Fruit fly (Drosophila melanogaster) whole organism, wandering third instar larva: ENCODE data around the gene Mettl4.

Source experiments
- Abd-B ChIP-seq: fragments of >200 bp; optimal IDR thresholded peaks from 2 replicates; lab custom pipeline; 2017; ENCODE audit warnings: missing biosample characterization, missing genetic modification characterization
- CG32264 ChIP-seq: fragments of 200-800 bp; sonication (Bioruptor generic); optimal IDR thresholded peaks from 2 replicates; lab custom pipeline; 2016; ENCODE audit warnings: missing biosample characterization, missing genetic modification characterization
- Hnf4 ChIP-seq: fragments of 200-800 bp; sonication (Bioruptor generic); optimal IDR thresholded peaks from 2 replicates; lab custom pipeline; 2016; ENCODE audit warnings: missing biosample characterization, mild to moderate bottlenecking, missing genetic modification characterization
- Jra ChIP-seq: sonication (Bioruptor generic); optimal IDR thresholded peaks from 2 replicates; lab custom pipeline; 2016; ENCODE audit warnings: missing biosample characterization, missing genetic modification characterization
- br ChIP-seq: fragments of 200-800 bp; sonication (Bioruptor generic); optimal IDR thresholded peaks from 2 replicates; lab custom pipeline; 2016; ENCODE audit warnings: missing biosample characterization, missing genetic modification characterization
- brk ChIP-seq: fragments of 200-800 bp; sonication (Bioruptor generic); optimal IDR thresholded peaks from 2 replicates; lab custom pipeline; 2016; ENCODE audit warnings: missing biosample characterization, mild to moderate bottlenecking, missing genetic modification characterization
- fru ChIP-seq: fragments of 200-800 bp; sonication (Bioruptor generic); optimal IDR thresholded peaks from 3 replicates; lab custom pipeline; 2016; ENCODE audit warnings: missing biosample characterization, mild to moderate bottlenecking, missing genetic modification characterization
- h ChIP-seq: fragments of 200-800 bp; sonication (Bioruptor generic); optimal IDR thresholded peaks from 3 replicates; lab custom pipeline; 2016; ENCODE audit warnings: missing biosample characterization, mild to moderate bottlenecking, missing genetic modification characterization
- jim ChIP-seq: fragments of 175-275, 200-325 bp; sonication (Bioruptor generic); optimal IDR thresholded peaks from 2 replicates; lab custom pipeline; 2016; ENCODE audit warnings: missing biosample characterization, mild to moderate bottlenecking, missing genetic modification characterization
- pan ChIP-seq: fragments of >200 bp; optimal IDR thresholded peaks from 2 replicates; lab custom pipeline; 2017
- psq ChIP-seq: fragments of 200-800 bp; sonication (Bioruptor generic); optimal IDR thresholded peaks from 3 replicates; lab custom pipeline; 2017; ENCODE audit warnings: missing biosample characterization, mild to moderate bottlenecking, missing genetic modification characterization, moderate library complexity
- rgr ChIP-seq: fragments of 200-800 bp; sonication (Bioruptor generic); optimal IDR thresholded peaks from 3 replicates; lab custom pipeline; 2016; ENCODE audit warnings: missing biosample characterization, mild to moderate bottlenecking, missing genetic modification characterization
- tai ChIP-seq: sonication (Bioruptor generic); optimal IDR thresholded peaks from 2 replicates; lab custom pipeline; 2016; ENCODE audit warnings: missing biosample characterization, missing genetic modification characterization
- woc ChIP-seq: sonication (Bioruptor generic); optimal IDR thresholded peaks from 2 replicates; lab custom pipeline; 2016; ENCODE audit warnings: missing biosample characterization, mild to moderate bottlenecking, missing genetic modification characterization

- no peak for TF ChIP-seq tai (GFP tag; lab: Kevin White, UChicago)
- TF ChIP-seq br (GFP tag; lab: Kevin White, UChicago), result no peak
- TF ChIP-seq Hnf4 (GFP tag; lab: Kevin White, UChicago), result no peak
- TF ChIP-seq Abd-B (GFP tag; lab: Kevin White, UChicago), result no peak
- no peak for TF ChIP-seq h (GFP tag; lab: Kevin White, UChicago)
- TF ChIP-seq psq (GFP tag; lab: Kevin White, UChicago), result no peak
- TF ChIP-seq fru (GFP tag; lab: Kevin White, UChicago), result no peak
- TF ChIP-seq CG32264 (GFP tag; lab: Kevin White, UChicago), result no peak
- no peak for TF ChIP-seq pan
- no peak for TF ChIP-seq woc (GFP tag; lab: Kevin White, UChicago)
- no peak for TF ChIP-seq rgr (GFP tag; lab: Kevin White, UChicago)
- no peak for TF ChIP-seq jim (GFP tag; lab: Kevin White, UChicago)
- TF ChIP-seq brk (GFP tag; lab: Kevin White, UChicago), result no peak
- TF ChIP-seq Jra (GFP tag; lab: Kevin White, UChicago), result no peak
Measured at dm6 chr3R:16649282-16649681, 1.7 kb downstream of the Mettl4 start.
